Worm (Caenorhabditis elegans) whole organism, midembryonic: ENCODE data around the gene R07B7.10.

Experiments
- T22C8.4 ChIP-seq: fragments of 200-800 bp; sonication (Bioruptor generic); IDR thresholded peaks from 2 replicates; pipeline ENCODE4 v1.3.6; 2022; ENCODE audit warnings: missing genetic modification characterization, missing compliant biosample characterization
- cog-1 ChIP-seq: sonication (generic microtip); optimal IDR thresholded peaks from 2 replicates; lab custom pipeline; 2016; ENCODE audit warnings: missing genetic modification characterization, missing compliant biosample characterization
- flt-1 ChIP-seq: fragments of 200-800 bp; sonication (Bioruptor generic); IDR thresholded peaks from 2 replicates; pipeline ENCODE4 v1.3.6; 2022; ENCODE audit warnings: missing genetic modification characterization, missing compliant biosample characterization
- klf-2 ChIP-seq: fragments of 200-800 bp; sonication (Bioruptor generic); conservative IDR thresholded peaks from 2 replicates; pipeline ENCODE4 v1.3.6; 2022; ENCODE audit warnings: missing genetic modification reagents, missing genetic modification characterization, missing compliant biosample characterization
- med-1 ChIP-seq: sonication (generic microtip); optimal IDR thresholded peaks from 2 replicates; lab custom pipeline; 2017; ENCODE audit warnings: missing genetic modification characterization, mild to moderate bottlenecking, missing compliant biosample characterization, antibody characterized with exemption, missing genetic modification reagents; ENCODE audit not compliant: insufficient read depth
- ref-1 ChIP-seq: fragments of 200-800 bp; sonication (Bioruptor generic); conservative IDR thresholded peaks from 2 replicates; pipeline ENCODE4 v1.3.6; 2022; ENCODE audit warnings: missing genetic modification reagents, missing genetic modification characterization, missing compliant biosample characterization
- tab-1 ChIP-seq: fragments of 200-800 bp; sonication (Bioruptor generic); IDR thresholded peaks from 2 replicates; pipeline ENCODE4 v1.3.6; 2022; ENCODE audit warnings: missing genetic modification characterization, missing compliant biosample characterization
- ztf-23 ChIP-seq: fragments of 200-800 bp; sonication (Bioruptor generic); IDR thresholded peaks from 2 replicates; pipeline ENCODE4 v1.3.6; 2022; ENCODE audit warnings: missing genetic modification reagents, missing genetic modification characterization, missing compliant biosample characterization
- ztf-29 ChIP-seq: fragments of 200-800 bp; sonication (Bioruptor generic); IDR thresholded peaks from 2 replicates; pipeline ENCODE4 v1.3.6; 2022; ENCODE audit warnings: missing genetic modification reagents, missing genetic modification characterization, missing compliant biosample characterization

Gene R07B7.10

ce11 chrV:12082932-12083331, at the start of gene R07B7.10:
Gene R07B7.10 (plus strand): TSS chrV:12083216.
- TF ChIP-seq tab-1 (GFP tag; lab: Robert Waterston, UW): no peak
- TF ChIP-seq klf-2 (GFP tag; lab: Robert Waterston, UW): no peak
- TF ChIP-seq ref-1 (GFP tag; lab: Robert Waterston, UW): no peak
- no peak for TF ChIP-seq med-1 (GFP tag; lab: Kevin White, UChicago)
- TF ChIP-seq flt-1 (GFP tag; lab: Robert Waterston, UW): no peak
- no peak for TF ChIP-seq cog-1 (tag; lab: Kevin White, UChicago)
- no peak for TF ChIP-seq ztf-23 (GFP tag; lab: Robert Waterston, UW)
- TF ChIP-seq T22C8.4 (GFP tag; lab: Robert Waterston, UW): no peak
- TF ChIP-seq ztf-29 (GFP tag; lab: Robert Waterston, UW): no peak

DNA sequence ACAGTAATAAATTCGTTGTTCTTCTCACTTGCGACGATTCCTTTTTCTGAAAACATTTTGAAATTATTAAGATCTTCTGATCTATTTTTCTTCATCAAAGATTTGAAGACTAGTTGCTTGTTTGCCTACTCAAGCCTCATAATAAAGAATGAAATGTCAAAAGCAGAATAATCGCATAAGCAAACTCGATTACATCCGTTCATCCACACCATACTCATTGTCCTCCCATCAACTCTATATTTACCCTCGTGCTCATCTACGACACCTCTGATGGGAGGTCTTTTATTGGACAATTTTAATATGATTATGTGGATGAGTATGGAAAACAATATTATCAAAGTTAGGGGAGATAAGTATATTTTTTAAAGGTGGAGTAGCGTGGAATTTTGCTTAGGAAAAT, 49.2 kb upstream of the R07B7.10 start:
- TF ChIP-seq T22C8.4 (GFP tag; lab: Robert Waterston, UW): no peak
- no peak for TF ChIP-seq med-1 (GFP tag; lab: Kevin White, UChicago)
- TF ChIP-seq ref-1 (GFP tag; lab: Robert Waterston, UW): no peak
- TF ChIP-seq flt-1 (GFP tag; lab: Robert Waterston, UW): no peak
- TF ChIP-seq ztf-29 (GFP tag; lab: Robert Waterston, UW): no peak
- no peak for TF ChIP-seq tab-1 (GFP tag; lab: Robert Waterston, UW)
- TF ChIP-seq ztf-23 (GFP tag; lab: Robert Waterston, UW): no peak
- no peak for TF ChIP-seq klf-2 (GFP tag; lab: Robert Waterston, UW)
- TF ChIP-seq cog-1 (tag; lab: Kevin White, UChicago): no peak

DNA sequence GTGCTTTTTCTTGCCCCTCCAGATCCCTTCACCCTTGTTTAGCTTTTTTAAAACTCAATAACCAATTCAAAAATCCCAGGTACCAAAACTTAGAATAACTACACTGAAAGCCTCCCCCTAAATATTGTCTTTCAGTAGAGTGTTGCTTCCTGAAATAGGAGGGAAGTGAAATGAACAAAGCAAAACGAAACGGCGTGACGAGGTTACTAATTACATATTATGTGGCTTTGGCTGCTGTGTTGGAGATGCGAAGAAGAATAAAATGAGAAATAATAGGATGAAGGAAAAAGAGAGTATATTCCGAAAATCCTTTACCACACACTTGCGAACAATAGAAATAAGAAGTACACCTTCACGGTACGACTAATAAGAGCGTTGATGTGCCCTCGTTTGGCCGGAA, 46.9 kb upstream of the R07B7.10 start:
- TF ChIP-seq ztf-23 (GFP tag; lab: Robert Waterston, UW) (no peak), flt-1 (GFP tag; lab: Robert Waterston, UW) (no peak), cog-1 (tag; lab: Kevin White, UChicago) (no peak), med-1 (GFP tag; lab: Kevin White, UChicago) (no peak), ref-1 (GFP tag; lab: Robert Waterston, UW) (no peak)

DNA sequence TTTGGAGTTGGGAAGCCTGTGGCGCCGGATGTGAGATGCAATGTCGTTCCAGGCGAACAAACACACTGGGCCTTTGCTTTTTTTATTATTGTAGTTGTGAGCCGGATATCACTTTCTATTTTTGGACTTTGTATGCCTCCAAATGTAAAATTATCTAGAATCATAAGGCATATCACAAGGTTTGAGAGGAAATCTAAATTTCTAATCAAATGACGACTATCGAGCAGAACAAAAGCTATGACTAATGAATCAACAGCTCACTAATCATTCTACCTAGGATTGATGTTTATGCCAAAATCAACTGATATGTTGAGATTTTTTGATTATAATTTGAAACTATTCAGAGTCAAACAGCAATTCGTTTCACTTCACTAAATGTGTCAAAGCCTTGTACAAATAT, 45.1 kb upstream of the R07B7.10 start:
- TF ChIP-seq ztf-29 (GFP tag; lab: Robert Waterston, UW): no peak
- TF ChIP-seq cog-1 (tag; lab: Kevin White, UChicago): no peak
- no peak for TF ChIP-seq med-1 (GFP tag; lab: Kevin White, UChicago)
- TF ChIP-seq ref-1 (GFP tag; lab: Robert Waterston, UW): no peak
- no peak for TF ChIP-seq T22C8.4 (GFP tag; lab: Robert Waterston, UW)
- TF ChIP-seq klf-2 (GFP tag; lab: Robert Waterston, UW): no peak
- TF ChIP-seq ztf-23 (GFP tag; lab: Robert Waterston, UW): no peak
- TF ChIP-seq flt-1 (GFP tag; lab: Robert Waterston, UW): no peak
- no peak for TF ChIP-seq tab-1 (GFP tag; lab: Robert Waterston, UW)

- TF ChIP-seq med-1 (GFP tag; lab: Kevin White, UChicago) (no peak), T22C8.4 (GFP tag; lab: Robert Waterston, UW) (no peak), ref-1 (GFP tag; lab: Robert Waterston, UW) (no peak), ztf-29 (GFP tag; lab: Robert Waterston, UW) (no peak), flt-1 (GFP tag; lab: Robert Waterston, UW) (no peak), cog-1 (tag; lab: Kevin White, UChicago) (no peak), ztf-23 (GFP tag; lab: Robert Waterston, UW) (no peak), klf-2 (GFP tag; lab: Robert Waterston, UW) (no peak), tab-1 (GFP tag; lab: Robert Waterston, UW) (no peak)
Measured at ce11 chrV:12038317-12038716, 44.7 kb upstream of the R07B7.10 start.

ce11 chrV:12038783-12039182, 44.2 kb upstream of the R07B7.10 start:
- TF ChIP-seq ref-1 (GFP tag; lab: Robert Waterston, UW): 0 out of 2 replicates have a peak, but pooled peaks have one; percentile 8
- TF ChIP-seq med-1 (GFP tag; lab: Kevin White, UChicago): no peak
- TF ChIP-seq flt-1 (GFP tag; lab: Robert Waterston, UW): 0 out of 2 replicates have a peak, but pooled peaks have one; percentile 36
- TF ChIP-seq ztf-23 (GFP tag; lab: Robert Waterston, UW): peak; percentile 67; the same call in 1 of the 2 replicates

ce11 chrV:12039755-12040154, 43.3 kb upstream of the R07B7.10 start:
- TF ChIP-seq med-1 (GFP tag; lab: Kevin White, UChicago) (no peak), ztf-23 (GFP tag; lab: Robert Waterston, UW) (no peak), T22C8.4 (GFP tag; lab: Robert Waterston, UW) (no peak), flt-1 (GFP tag; lab: Robert Waterston, UW) (no peak), klf-2 (GFP tag; lab: Robert Waterston, UW) (no peak), ztf-29 (GFP tag; lab: Robert Waterston, UW) (no peak), ref-1 (GFP tag; lab: Robert Waterston, UW) (no peak), tab-1 (GFP tag; lab: Robert Waterston, UW) (no peak), cog-1 (tag; lab: Kevin White, UChicago) (no peak)

- TF ChIP-seq cog-1 (tag; lab: Kevin White, UChicago) (peak; percentile 53), T22C8.4 (GFP tag; lab: Robert Waterston, UW) (no peak)
Measured at ce11 chrV:12040823-12041606, 42.0 kb upstream of the R07B7.10 start, which contains the start of the genes kup-1 and F10C2.4. Gene kup-1 (minus strand): TSS chrV:12040873. Gene F10C2.4 (plus strand): TSS chrV:12041556.

- no peak for TF ChIP-seq ztf-23 (GFP tag; lab: Robert Waterston, UW)
- no peak for TF ChIP-seq ztf-29 (GFP tag; lab: Robert Waterston, UW)
- TF ChIP-seq ref-1 (GFP tag; lab: Robert Waterston, UW): no peak
- TF ChIP-seq flt-1 (GFP tag; lab: Robert Waterston, UW): no peak
- no peak for TF ChIP-seq tab-1 (GFP tag; lab: Robert Waterston, UW)
- TF ChIP-seq T22C8.4 (GFP tag; lab: Robert Waterston, UW): no peak
- TF ChIP-seq cog-1 (tag; lab: Kevin White, UChicago): no peak
- TF ChIP-seq klf-2 (GFP tag; lab: Robert Waterston, UW): no peak
- TF ChIP-seq med-1 (GFP tag; lab: Kevin White, UChicago): no peak
Measured at ce11 chrV:12045132-12045531, 37.9 kb upstream of the R07B7.10 start, which contains the start of gene F10C2.5. Gene F10C2.5 (plus strand): TSS chrV:12045432.
